Fruit fly (Drosophila melanogaster): ENCODE data around the gene Rdh.

Rdh gene

dm6 chr3L:3814010-3814833 is 11.0 kb upstream of the Rdh start, which contains the start of gene Scsalpha1:
Gene Scsalpha1, plus strand, starts transcription at chr3L:3814211.
- no peak for TF ChIP-seq insv (optimal IDR thresholded peaks at IDR 0.05)
- no peak for TF ChIP-seq ttk (optimal IDR thresholded peaks at IDR 0.05)
- TF ChIP-seq psq (optimal IDR thresholded peaks at IDR 0.05) = no peak
- TF ChIP-seq Myc (optimal IDR thresholded peaks at IDR 0.05) = no peak
- TF ChIP-seq h (optimal IDR thresholded peaks at IDR 0.05) = no peak
- TF ChIP-seq Sin3A (optimal IDR thresholded peaks at IDR 0.05) = no peak

DNA sequence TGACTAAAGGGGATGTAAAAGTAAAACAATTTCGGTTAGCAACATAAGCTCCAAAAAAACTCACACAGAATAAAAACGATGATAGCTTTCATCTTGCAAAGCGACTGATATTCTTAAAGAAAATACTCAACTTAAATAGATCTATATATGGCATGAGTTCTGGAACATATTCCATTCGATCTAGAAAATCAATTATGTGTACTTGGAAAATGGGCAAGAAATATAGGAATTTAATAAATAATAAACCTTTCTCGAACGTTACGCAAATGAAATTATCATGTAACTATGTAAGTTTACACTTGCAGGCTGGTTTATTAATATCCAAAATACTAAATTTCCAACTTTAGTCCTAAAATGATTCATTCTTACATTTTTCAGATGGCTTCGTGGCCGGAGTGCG is 9.0 kb upstream of the Rdh start, which contains the start of gene Acp63F:
Acp63F (minus strand) TSS at position 101 of the 400 bp plus-strand sequence.
- TF ChIP-seq ttk (optimal IDR thresholded peaks at IDR 0.05) = no peak
- no peak for TF ChIP-seq Sin3A (optimal IDR thresholded peaks at IDR 0.05)
- TF ChIP-seq insv (optimal IDR thresholded peaks at IDR 0.05) = no peak
- TF ChIP-seq psq (optimal IDR thresholded peaks at IDR 0.05) = no peak
- TF ChIP-seq Myc (optimal IDR thresholded peaks at IDR 0.05) = no peak
- TF ChIP-seq h (optimal IDR thresholded peaks at IDR 0.05) = no peak

DNA sequence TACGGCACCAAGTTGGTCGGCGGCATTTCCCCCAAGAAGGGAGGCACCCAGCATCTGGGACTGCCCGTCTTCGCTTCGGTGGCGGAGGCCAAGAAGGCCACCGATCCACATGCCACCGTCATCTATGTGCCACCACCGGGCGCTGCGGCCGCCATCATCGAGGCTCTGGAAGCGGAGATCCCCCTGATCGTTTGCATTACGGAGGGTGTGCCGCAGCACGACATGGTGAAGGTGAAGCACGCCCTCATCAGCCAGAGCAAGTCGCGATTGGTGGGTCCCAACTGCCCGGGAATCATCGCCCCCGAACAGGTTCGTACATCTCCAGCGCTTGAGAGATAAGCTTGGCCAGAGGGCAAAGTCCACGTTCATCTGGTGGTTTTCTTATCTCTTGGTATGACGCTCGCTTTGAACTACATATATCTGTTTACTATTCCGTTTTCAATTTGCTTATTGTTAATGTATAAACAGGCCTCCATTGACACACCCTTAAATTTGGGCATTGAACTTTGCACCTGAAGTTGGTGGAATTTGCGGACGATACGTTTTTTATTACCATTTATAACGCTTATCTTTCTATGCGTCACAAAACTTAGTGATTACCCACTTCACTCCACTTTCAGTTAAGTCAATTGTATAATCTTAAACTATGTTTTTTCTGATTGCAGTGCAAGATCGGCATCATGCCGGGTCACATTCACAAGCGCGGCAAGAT is 8.3 kb upstream of the Rdh start:
- no peak for TF ChIP-seq ttk (optimal IDR thresholded peaks at IDR 0.05)
- TF ChIP-seq psq (optimal IDR thresholded peaks at IDR 0.05) = no peak
- no peak for TF ChIP-seq Sin3A (optimal IDR thresholded peaks at IDR 0.05)
- no peak for TF ChIP-seq Myc (optimal IDR thresholded peaks at IDR 0.05)
- TF ChIP-seq insv (optimal IDR thresholded peaks at IDR 0.05) = no peak
- TF ChIP-seq h (optimal IDR thresholded peaks at IDR 0.05) = no peak

DNA sequence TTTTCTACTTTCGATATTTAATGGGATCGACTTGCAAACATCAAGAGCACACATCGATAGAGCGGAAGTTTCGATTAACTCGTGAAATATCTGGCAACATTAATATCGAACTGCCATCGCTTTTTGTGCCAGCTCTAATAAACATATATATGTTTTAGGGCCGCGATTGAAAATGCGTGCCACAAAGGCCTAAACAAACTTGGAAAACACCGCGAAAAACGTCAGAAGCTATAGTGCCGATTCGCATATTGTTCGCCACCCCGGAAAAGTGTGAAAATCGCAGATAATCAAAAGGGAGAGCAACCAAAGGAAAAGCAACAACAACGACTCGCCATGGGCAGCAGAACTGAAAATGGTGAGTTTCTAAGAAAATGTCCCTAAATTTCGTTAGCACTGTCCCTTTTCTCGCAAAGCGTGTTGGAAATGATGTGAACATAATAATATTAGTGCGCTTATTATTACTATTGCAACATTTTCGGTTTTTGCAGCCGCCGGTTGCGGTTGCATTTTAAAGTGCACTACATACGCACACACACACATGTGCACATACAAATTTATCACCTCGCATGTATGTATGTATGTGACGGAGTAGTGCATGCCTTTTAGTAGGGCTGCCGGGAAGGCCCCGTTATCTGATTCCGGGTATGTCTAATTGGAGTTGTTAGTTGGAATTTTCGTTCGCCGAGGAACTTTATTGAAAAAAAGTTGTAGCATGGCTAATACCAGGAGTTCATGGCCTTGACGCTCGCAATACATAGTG is 6.5 kb upstream of the Rdh start, which contains the start of gene enc:
enc (plus strand) TSS at position 114 of the 760 bp plus-strand sequence.
- TF ChIP-seq insv (optimal IDR thresholded peaks at IDR 0.05) = no peak
- TF ChIP-seq psq (optimal IDR thresholded peaks at IDR 0.05) = no peak
- no peak for TF ChIP-seq h (optimal IDR thresholded peaks at IDR 0.05)
- TF ChIP-seq Sin3A (optimal IDR thresholded peaks at IDR 0.05) = no peak
- no peak for TF ChIP-seq Myc (optimal IDR thresholded peaks at IDR 0.05)
- no peak for TF ChIP-seq ttk (optimal IDR thresholded peaks at IDR 0.05)

- TF ChIP-seq Myc (optimal IDR thresholded peaks at IDR 0.05) = no peak
- TF ChIP-seq insv (optimal IDR thresholded peaks at IDR 0.05) = no peak
- TF ChIP-seq h (optimal IDR thresholded peaks at IDR 0.05) = no peak
- TF ChIP-seq Sin3A (optimal IDR thresholded peaks at IDR 0.05) = no peak
- no peak for TF ChIP-seq ttk (optimal IDR thresholded peaks at IDR 0.05)
- no peak for TF ChIP-seq psq (optimal IDR thresholded peaks at IDR 0.05)
Measured at dm6 chr3L:3825485-3825813, 200 bp downstream of the Rdh start.

dm6 chr3L:3825884-3826283 is 635 bp downstream of the Rdh start:
- TF ChIP-seq h (optimal IDR thresholded peaks at IDR 0.05) = no peak
- TF ChIP-seq insv (optimal IDR thresholded peaks at IDR 0.05) = no peak
- TF ChIP-seq Sin3A (optimal IDR thresholded peaks at IDR 0.05) = no peak
- TF ChIP-seq psq (optimal IDR thresholded peaks at IDR 0.05) = no peak
- TF ChIP-seq ttk (optimal IDR thresholded peaks at IDR 0.05) = no peak
- no peak for TF ChIP-seq Myc (optimal IDR thresholded peaks at IDR 0.05)

dm6 chr3L:3826541-3826940 is 1.3 kb downstream of the Rdh start:
- no peak for TF ChIP-seq psq (optimal IDR thresholded peaks at IDR 0.05)
- no peak for TF ChIP-seq Myc (optimal IDR thresholded peaks at IDR 0.05)
- TF ChIP-seq insv (optimal IDR thresholded peaks at IDR 0.05) = no peak
- no peak for TF ChIP-seq Sin3A (optimal IDR thresholded peaks at IDR 0.05)
- no peak for TF ChIP-seq ttk (optimal IDR thresholded peaks at IDR 0.05)
- no peak for TF ChIP-seq h (optimal IDR thresholded peaks at IDR 0.05)

DNA sequence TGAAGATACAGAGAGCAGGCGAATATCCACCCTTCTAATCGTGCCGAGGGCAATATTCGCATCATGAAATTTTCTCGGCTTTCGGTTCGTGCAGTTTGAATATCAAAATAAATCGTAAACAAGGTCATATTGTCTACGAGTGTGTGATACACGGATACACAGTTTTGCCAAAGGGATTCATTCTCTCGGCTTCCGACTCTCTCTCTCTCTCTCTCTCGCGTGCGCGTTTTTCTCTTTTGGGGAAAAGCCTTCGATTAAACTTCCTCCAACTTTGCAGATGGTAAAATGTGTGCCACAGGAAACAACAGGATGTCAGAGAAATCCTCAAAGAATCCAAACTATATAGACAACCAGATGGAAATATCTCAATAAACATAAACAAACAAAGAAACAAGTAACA is 2.9 kb downstream of the Rdh start:
- TF ChIP-seq Sin3A (optimal IDR thresholded peaks at IDR 0.05) (no peak), Myc (optimal IDR thresholded peaks at IDR 0.05) (no peak), h (optimal IDR thresholded peaks at IDR 0.05) (no peak), psq (optimal IDR thresholded peaks at IDR 0.05) (no peak), insv (optimal IDR thresholded peaks at IDR 0.05) (no peak), ttk (optimal IDR thresholded peaks at IDR 0.05) (no peak)

DNA sequence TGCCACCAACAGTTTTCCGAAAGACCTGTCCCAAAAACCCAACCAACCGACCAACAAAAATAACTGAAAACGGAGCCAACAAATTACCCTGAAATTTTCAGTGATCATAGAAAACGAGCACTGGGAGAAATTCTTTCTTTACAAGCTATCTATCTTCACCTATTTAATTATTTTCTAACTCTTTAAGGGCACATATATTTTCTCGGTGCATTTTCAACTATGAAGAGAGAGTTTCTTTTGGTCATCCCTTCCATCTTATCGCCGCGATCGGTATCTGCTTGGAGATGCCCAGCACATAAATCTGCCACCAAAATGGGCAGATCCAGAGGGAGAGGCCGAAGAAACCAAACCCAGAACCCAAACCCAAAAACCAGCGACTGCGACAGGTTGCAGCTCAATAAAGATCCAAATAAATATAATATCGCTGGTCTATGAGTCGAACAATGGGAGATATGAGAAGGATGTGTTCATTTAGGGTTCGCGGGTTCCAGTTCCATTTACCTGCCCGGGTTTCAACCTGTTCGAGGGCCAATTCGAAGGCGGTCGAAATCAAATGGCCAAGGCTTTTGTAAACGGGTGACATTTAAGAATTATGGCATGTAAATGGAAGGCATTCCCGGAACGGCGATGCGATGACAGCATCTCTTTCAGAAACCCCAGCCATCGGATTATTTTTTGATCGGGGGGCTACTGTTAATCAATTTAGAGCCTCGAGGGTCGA is 17.9 kb downstream of the Rdh start:
- TF ChIP-seq Sin3A (optimal IDR thresholded peaks at IDR 0.05) (no peak), insv (optimal IDR thresholded peaks at IDR 0.05) (no peak), h (optimal IDR thresholded peaks at IDR 0.05) (no peak), Myc (optimal IDR thresholded peaks at IDR 0.05) (no peak), psq (optimal IDR thresholded peaks at IDR 0.05) (no peak), ttk (optimal IDR thresholded peaks at IDR 0.05) (no peak)

DNA sequence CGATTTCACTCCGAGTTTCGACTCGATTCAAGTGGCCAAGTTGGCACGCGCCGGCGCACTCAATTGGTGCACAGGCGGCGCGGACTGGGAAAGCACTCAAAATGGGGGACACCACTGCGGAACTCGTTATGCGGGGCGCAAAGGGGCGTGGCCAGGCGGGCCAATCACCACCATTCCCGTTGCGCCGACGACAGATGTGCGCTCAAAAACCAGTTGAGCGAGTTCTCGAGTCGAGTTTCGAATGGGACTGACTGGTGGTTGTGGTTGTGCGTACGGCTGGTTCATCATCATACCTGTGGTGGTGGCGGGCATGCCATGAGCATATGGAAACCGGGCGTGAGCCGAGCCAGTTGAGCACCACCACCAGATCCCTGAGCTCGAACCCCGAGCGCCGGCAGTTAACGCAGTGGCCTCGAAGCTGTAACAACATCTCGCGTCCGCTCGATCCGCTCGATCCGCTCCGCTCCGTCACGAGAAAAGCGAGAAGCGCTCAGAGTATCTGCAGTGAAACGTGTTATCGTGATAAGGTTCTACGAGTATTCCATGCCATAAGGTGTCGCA is 20.6 kb downstream of the Rdh start, which contains the start of gene Awh:
Awh (plus strand) TSS at position 392 of the 561 bp plus-strand sequence.
- no peak for TF ChIP-seq Sin3A (optimal IDR thresholded peaks at IDR 0.05)
- TF ChIP-seq ttk (optimal IDR thresholded peaks at IDR 0.05) = no peak
- no peak for TF ChIP-seq insv (optimal IDR thresholded peaks at IDR 0.05)
- TF ChIP-seq psq (optimal IDR thresholded peaks at IDR 0.05) = no peak
- no peak for TF ChIP-seq h (optimal IDR thresholded peaks at IDR 0.05)
- no peak for TF ChIP-seq Myc (optimal IDR thresholded peaks at IDR 0.05)
